Worm (Caenorhabditis elegans): ENCODE results near the gene ZC196.8.
"Not testable (repeated sequence)": the region's sequence is repeated elsewhere in the genome, so short reads cannot be mapped to it uniquely, and the experiment has no call there.

Gene ZC196.8

DNA sequence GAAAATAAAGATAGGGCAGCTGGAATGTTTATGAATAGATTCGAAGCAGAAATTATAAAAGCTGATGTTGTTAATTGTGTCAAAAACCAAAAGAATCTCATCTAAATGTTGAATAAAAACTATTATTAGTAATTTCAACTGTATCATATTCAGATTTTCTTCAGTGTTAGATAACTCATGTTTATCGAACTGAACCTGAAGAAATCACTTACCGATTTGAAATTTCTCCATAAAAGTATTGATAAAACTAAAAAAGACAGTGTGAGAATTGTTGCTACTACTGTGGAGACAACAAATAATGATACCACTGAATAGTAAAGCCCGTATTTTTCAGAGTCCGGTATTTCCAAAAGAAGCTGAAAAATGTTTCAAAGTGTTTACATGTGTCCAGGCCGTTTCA, at the start of gene ZC196.8:
TSS of gene ZC196.8 (minus strand) at position 101 of the 400 bp plus-strand sequence.
- TF ChIP-seq elt-4 (tag; optimal IDR thresholded peaks at IDR 0.05); ceh-14 (tag; optimal IDR thresholded peaks at IDR 0.05); ceh-6 (GFP tag; optimal IDR thresholded peaks at IDR 0.05): not testable (repeated sequence)

DNA sequence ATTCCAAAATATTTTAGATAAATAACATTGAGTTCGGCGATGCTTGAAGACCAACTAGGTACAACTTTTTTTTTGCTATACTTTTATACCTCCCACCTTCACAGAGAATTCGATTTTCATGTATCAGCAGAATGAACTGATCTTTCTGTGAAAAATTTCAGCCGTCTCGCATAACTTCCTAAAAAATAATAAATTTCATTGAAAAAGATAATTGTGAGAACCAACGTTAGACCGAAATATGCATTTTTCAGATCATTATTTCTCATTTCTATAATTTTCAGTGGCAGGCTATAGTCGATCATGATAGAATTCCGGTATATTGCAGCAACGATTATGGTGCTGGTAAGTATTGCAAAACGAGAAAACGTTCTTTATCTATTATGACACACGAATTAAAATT, 49.5 kb upstream of the ZC196.8 start, which contains the start of gene srx-115:
TSS of gene srx-115 (plus strand) at position 301 of the 400 bp plus-strand sequence.
- TF ChIP-seq dve-1 (tag; optimal IDR thresholded peaks at IDR 0.05) (no peak), unc-3 (GFP tag; conservative IDR thresholded peaks at IDR 0.05) (no peak), unc-3 (tag; optimal IDR thresholded peaks at IDR 0.05) (no peak), odd-2 (tag; optimal IDR thresholded peaks at IDR 0.05) (no peak), ceh-14 (tag; optimal IDR thresholded peaks at IDR 0.05) (no peak), ztf-16 (tag; optimal IDR thresholded peaks at IDR 0.05) (no peak), gmeb-2 (tag; optimal IDR thresholded peaks at IDR 0.05) (no peak)

DNA sequence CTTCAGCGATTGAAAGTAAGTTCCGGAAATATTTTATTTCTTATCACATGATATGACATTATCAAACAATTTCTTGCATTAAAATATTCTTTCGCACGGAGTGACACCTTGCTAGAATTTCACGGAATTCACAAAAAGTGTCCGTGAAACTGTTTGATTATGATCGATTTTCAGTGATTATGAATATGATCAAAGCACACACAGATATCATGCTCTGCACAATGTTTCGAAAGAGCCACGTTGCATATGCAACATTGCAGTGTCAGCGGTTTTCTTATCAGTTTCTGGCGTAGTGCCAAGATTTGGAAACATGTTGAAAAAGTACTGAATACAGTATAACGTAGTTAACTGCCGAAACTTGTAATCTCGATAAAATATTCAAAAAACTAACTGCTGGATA, 47.1 kb upstream of the ZC196.8 start:
- TF ChIP-seq ama-1 (optimal IDR thresholded peaks at IDR 0.05) (no peak), elt-2 (tag; optimal IDR thresholded peaks at IDR 0.05) (peak; percentile 14)

DNA sequence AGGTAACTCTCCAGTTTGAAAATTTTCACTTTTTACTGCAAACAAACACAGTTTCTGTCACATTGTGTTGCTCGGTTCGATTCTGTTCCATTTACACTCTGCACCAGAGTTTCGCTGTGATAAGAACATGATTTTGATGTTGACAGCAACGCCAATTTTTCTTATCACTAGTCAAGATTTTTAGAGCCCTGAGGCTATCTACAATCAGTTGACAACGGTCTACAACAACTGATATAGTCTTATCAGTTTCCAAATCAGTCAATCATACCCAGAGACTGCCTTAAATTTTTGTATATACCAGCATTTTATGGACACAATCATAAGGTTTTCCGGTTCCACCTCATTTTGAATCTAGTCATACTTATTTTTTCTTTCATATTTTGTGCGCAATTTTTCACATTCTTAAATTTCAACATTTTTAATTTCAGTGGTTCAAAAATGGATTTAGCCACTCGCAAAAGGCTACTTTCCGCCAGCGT, 46.5 kb upstream of the ZC196.8 start, which contains the start of gene B0507.3:
TSS of gene B0507.3 (plus strand) at position 429 of the 479 bp plus-strand sequence.
- TF ChIP-seq che-1 (tag; optimal IDR thresholded peaks at IDR 0.05), result no peak
- TF ChIP-seq pqm-1 (tag; optimal IDR thresholded peaks at IDR 0.05), result peak; percentile 75
- peak; percentile 99 for TF ChIP-seq elt-2 (tag; optimal IDR thresholded peaks at IDR 0.05)

DNA sequence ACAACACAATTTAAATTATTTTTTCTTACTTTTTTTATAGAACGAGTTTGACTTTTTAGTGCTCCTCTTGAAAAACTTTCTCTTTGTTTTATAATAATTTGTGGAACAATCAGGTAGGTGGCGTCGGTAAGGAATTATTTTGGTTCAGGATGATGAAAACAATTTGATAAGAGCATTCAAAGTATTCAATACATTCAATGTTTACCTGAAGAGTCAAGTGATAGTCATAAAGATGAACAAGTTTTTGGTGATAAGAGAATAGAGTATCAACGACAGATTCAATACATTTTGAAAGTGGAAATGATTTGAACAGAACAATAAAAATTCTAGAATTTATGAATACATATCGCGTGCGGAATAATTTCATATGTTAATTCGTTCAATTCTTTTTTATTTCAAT, 45.4 kb upstream of the ZC196.8 start:
- TF ChIP-seq elt-2 (tag; optimal IDR thresholded peaks at IDR 0.05) (peak; percentile 61), ceh-45 (GFP tag; IDR thresholded peaks at IDR 0.05) (no peak)

DNA sequence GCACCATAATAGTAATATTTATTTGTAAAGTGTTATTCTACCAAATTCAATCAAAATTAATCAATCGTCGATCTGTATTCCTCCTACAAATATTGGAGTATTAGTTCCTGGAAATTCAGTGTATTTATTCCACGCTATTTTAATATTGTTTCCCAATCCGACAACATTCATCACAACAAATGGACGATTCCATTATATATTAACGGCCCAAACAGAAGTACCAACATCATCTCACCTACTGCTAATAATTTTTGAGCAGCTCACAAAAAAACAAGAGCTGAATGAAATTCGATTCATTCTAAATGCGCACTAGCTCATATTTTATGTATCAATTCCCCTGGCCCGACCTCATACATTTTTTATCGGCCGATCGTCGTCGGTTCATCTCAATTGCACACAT, 45.0 kb upstream of the ZC196.8 start:
- TF ChIP-seq unc-42 (tag; optimal IDR thresholded peaks at IDR 0.05), result no peak
- TF ChIP-seq syd-9 (tag; optimal IDR thresholded peaks at IDR 0.05), result no peak
- no peak for TF ChIP-seq ets-4 (tag; optimal IDR thresholded peaks at IDR 0.05)
- TF ChIP-seq tbx-2 (tag; optimal IDR thresholded peaks at IDR 0.05), result no peak
- TF ChIP-seq sdc-2 (tag; optimal IDR thresholded peaks at IDR 0.05), result no peak
- TF ChIP-seq zip-5 (tag; optimal IDR thresholded peaks at IDR 0.05), result no peak
- TF ChIP-seq hlh-6 (tag; optimal IDR thresholded peaks at IDR 0.05), result no peak
- no peak for TF ChIP-seq F13H6.1 (tag; optimal IDR thresholded peaks at IDR 0.05)
- TF ChIP-seq lim-6 (tag; optimal IDR thresholded peaks at IDR 0.05), result no peak
- TF ChIP-seq ahr-1 (tag; optimal IDR thresholded peaks at IDR 0.05), result no peak
- TF ChIP-seq lin-11 (tag; optimal IDR thresholded peaks at IDR 0.05), result no peak
- no peak for TF ChIP-seq ceh-6 (GFP tag; optimal IDR thresholded peaks at IDR 0.05)
- TF ChIP-seq ceh-9 (tag; optimal IDR thresholded peaks at IDR 0.05), result no peak
- no peak for TF ChIP-seq sox-4 (tag; optimal IDR thresholded peaks at IDR 0.05)
- no peak for TF ChIP-seq tbx-7 (tag; optimal IDR thresholded peaks at IDR 0.05)
- no peak for TF ChIP-seq npax-4 (tag; optimal IDR thresholded peaks at IDR 0.05)
- no peak for TF ChIP-seq unc-3 (GFP tag; conservative IDR thresholded peaks at IDR 0.05)
- no peak for TF ChIP-seq unc-3 (tag; optimal IDR thresholded peaks at IDR 0.05)
- no peak for TF ChIP-seq hlh-8 (tag; optimal IDR thresholded peaks at IDR 0.05)

DNA sequence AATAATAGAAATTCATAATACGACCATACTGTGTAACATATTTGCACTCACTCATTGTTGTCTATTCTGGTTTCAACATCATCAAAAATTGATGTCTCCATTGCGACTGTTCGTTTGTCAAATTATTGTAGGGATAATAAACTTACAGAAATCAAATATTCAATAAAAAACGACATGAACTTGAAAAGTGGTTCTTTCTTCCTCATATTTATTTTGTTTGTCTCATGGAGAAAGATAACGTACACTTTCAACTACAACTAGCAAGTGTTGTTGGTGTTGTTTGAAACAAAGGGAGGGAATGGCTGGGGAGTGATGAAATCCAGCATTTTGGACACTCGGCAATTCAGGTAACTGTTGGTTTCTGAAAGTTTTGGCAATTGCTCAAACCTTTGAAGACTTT, 43.9 kb upstream of the ZC196.8 start, which contains the start of gene B0507.9:
TSS of gene B0507.9 (minus strand) at position 101 of the 400 bp plus-strand sequence.
- TF ChIP-seq K02D7.2 (tag; optimal IDR thresholded peaks at IDR 0.05) (no peak), dve-1 (tag; optimal IDR thresholded peaks at IDR 0.05) (no peak), unc-86 (tag; optimal IDR thresholded peaks at IDR 0.05) (no peak), pax-1 (tag; optimal IDR thresholded peaks at IDR 0.05) (no peak), ahr-1 (tag; optimal IDR thresholded peaks at IDR 0.05) (no peak), F13H6.1 (tag; optimal IDR thresholded peaks at IDR 0.05) (no peak), pha-2 (tag; optimal IDR thresholded peaks at IDR 0.05) (no peak), syd-9 (tag; optimal IDR thresholded peaks at IDR 0.05) (no peak), pqm-1 (tag; optimal IDR thresholded peaks at IDR 0.05) (no peak)

All from whole organism, late embryonic.